Worm (Caenorhabditis elegans): ENCODE results near the gene D2096.13.

D2096.13 gene

DNA sequence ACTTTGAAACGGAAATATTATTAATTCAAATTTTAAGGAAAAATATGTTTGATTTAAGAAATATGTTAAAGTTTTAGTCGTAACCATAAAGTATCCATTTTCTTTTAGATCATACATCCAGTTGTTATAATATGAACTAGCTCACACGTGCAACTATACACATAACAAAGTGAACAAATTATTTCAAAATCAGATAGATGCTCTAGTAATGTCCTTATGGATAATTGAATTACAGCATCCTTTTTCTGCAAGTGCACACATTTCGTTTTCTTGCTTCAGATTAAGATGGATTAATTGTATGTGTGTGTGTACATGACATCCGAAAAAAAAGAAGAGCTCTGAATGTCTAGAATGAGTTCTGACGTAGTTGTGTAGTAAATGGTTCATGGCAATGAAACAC lies 27.3 kb upstream of the D2096.13 start:
- peak; percentile 45 for TF ChIP-seq unc-42 (tag; optimal IDR thresholded peaks at IDR 0.05)
- TF ChIP-seq pqm-1 (tag; optimal IDR thresholded peaks at IDR 0.05) = no peak

DNA sequence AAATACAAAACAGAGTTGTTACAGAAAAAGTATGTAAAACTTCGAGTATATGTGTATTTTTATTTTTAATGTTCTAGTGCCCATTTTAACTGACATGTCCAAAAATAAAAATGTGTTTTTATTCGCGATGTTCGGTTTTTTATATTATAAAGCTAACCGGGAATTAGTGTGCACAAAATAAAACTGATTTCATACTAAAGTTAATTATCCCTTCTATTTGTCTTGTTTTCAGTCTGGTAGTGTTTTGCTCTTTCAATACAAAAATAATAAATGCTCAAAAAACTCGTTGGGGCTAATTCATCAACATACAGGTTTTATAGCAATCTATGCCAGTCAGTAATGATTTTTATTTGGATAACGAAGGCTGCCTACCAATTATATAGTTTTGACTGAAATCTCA lies 26.3 kb upstream of the D2096.13 start:
- TF ChIP-seq unc-55 (GFP tag; optimal IDR thresholded peaks at IDR 0.05) (no peak), odd-2 (tag; optimal IDR thresholded peaks at IDR 0.05) (no peak), nhr-232 (tag; optimal IDR thresholded peaks at IDR 0.05) (no peak), ref-2 (tag; optimal IDR thresholded peaks at IDR 0.05) (no peak), fax-1 (tag; optimal IDR thresholded peaks at IDR 0.05) (no peak), ztf-16 (tag; optimal IDR thresholded peaks at IDR 0.05) (no peak), ceh-30 (tag; optimal IDR thresholded peaks at IDR 0.05) (no peak), che-1 (tag; optimal IDR thresholded peaks at IDR 0.05) (no peak), pax-1 (tag; optimal IDR thresholded peaks at IDR 0.05) (no peak), elt-4 (tag; optimal IDR thresholded peaks at IDR 0.05) (no peak), pqm-1 (tag; optimal IDR thresholded peaks at IDR 0.05) (no peak), fkh-10 (GFP tag; optimal IDR thresholded peaks at IDR 0.05) (no peak), unc-42 (tag; optimal IDR thresholded peaks at IDR 0.05) (no peak), pat-9 (tag; optimal IDR thresholded peaks at IDR 0.05) (no peak)

DNA sequence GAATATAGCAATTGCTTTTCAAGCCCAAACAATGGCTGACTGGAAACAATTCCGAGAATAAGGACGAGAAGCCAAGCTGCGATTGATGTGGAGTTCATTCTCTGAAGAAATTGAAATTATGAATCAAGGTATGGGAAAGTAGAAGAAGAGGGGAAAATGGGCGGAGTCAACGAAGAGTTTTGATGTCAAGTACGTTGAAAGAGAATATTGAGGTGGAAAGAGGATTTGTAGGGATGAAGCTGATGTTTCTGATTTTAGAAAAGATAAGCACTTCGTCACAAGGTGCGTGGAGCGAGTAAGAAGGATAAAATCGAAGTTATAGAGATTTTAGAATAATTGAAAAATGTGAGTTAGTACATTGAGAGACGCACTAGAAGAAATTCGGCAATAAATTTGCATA lies 24.3 kb upstream of the D2096.13 start, which contains the start of gene D2096.9:
Gene D2096.9, minus strand, starts transcription at position 101 of the 400 bp plus-strand sequence.
- no peak for TF ChIP-seq hlh-30 (tag; optimal IDR thresholded peaks at IDR 0.05; ENCODE audit: insufficient read depth)
- no peak for TF ChIP-seq madf-2 (tag; optimal IDR thresholded peaks at IDR 0.05)
- no peak for TF ChIP-seq nhr-11 (tag; optimal IDR thresholded peaks at IDR 0.05)
- no peak for TF ChIP-seq hlh-6 (tag; optimal IDR thresholded peaks at IDR 0.05)
- TF ChIP-seq pha-4 (tag; optimal IDR thresholded peaks at IDR 0.05) = no peak
- TF ChIP-seq tbx-2 (tag; optimal IDR thresholded peaks at IDR 0.05) = no peak
- no peak for TF ChIP-seq C08G9.2 (tag; optimal IDR thresholded peaks at IDR 0.05)
- TF ChIP-seq syd-9 (tag; optimal IDR thresholded peaks at IDR 0.05) = no peak
- TF ChIP-seq ceh-30 (tag; optimal IDR thresholded peaks at IDR 0.05) = no peak
- TF ChIP-seq fax-1 (tag; optimal IDR thresholded peaks at IDR 0.05) = no peak

DNA sequence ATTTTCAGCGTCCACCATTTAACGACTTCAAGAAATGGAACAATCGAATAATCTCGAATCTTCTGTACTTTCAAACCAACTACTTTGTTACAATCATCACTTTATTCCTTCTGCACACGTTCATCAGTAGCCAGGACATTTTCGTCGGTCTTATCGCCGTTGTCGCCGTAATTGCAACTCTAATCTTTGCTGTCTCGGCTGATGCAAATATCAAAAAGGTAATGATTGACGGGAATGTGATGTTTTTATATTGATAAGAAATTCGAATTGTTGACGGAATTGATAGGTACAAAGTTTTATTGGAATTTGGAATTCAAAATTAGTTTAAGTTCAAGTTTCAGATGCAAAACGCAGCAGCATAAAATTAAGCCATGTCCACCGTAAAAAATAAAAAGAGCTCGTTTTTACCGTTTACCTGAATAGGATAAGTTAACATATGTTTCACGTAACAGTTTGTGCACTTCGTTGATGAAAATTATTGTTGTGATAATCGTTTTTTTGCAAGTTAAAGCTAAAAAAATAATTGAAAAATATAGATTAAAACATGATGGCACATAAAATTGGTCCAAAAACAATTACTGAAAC lies 22.0 kb upstream of the D2096.13 start:
- TF ChIP-seq ceh-2 (tag; optimal IDR thresholded peaks at IDR 0.05) (no peak), elt-2 (tag; optimal IDR thresholded peaks at IDR 0.05) (peak; percentile 87)

DNA sequence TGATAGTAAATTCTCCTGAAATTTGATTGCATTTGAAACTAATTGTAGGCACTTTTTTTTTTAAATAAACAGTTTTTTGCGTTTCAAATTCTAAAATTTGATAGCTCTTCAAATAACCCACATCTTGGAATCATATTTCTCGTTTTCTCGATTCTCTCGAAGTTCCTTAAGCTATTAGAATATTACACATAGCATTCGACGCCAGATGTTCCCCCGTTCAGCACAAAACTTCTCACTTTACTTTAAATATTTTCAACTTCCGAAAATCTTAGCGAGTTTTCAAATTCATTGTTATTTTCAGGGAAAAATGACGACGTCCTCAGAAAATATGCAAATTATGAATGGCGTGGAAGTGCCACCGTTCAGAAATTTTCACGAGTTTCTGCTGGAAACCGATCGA lies 21.3 kb upstream of the D2096.13 start, which contains the start of gene praf-3:
Gene praf-3, plus strand, starts transcription at position 301 of the 400 bp plus-strand sequence.
- TF ChIP-seq npax-4 (tag; optimal IDR thresholded peaks at IDR 0.05) (no peak), madf-2 (tag; optimal IDR thresholded peaks at IDR 0.05) (no peak), ceh-34 (tag; optimal IDR thresholded peaks at IDR 0.05) (no peak), ztf-16 (tag; optimal IDR thresholded peaks at IDR 0.05) (no peak), ceh-2 (tag; optimal IDR thresholded peaks at IDR 0.05) (no peak), sox-2 (GFP tag; IDR thresholded peaks at IDR 0.05) (no peak), ceh-48 (tag; optimal IDR thresholded peaks at IDR 0.05) (no peak), sox-4 (tag; optimal IDR thresholded peaks at IDR 0.05) (no peak), pax-1 (tag; optimal IDR thresholded peaks at IDR 0.05) (no peak), pqm-1 (tag; optimal IDR thresholded peaks at IDR 0.05) (no peak), ceh-9 (tag; optimal IDR thresholded peaks at IDR 0.05) (no peak), hlh-30 (tag; optimal IDR thresholded peaks at IDR 0.05; ENCODE audit: insufficient read depth) (no peak), che-1 (tag; optimal IDR thresholded peaks at IDR 0.05) (no peak), pag-3 (tag; optimal IDR thresholded peaks at IDR 0.05; ENCODE audit: borderline replicate concordance) (no peak)

DNA sequence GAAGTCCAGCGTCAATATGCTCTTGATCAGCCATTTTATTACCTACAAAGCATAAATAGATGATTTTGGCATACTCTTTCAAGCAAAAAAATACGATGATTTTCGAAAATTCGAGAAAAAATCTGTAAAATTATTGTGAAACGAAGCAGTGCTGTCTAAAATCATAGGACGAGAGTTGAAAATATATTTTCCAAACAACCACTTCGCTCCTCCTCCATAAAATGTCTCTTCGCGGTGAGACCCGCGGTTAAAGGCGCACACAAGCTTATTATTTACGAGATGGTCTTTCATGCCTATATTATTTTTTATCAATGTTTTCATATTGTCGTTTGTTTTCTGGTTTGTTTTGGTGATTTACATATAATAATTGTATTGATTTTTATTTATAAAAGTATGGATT lies 20.9 kb upstream of the D2096.13 start, which contains the start of gene nap-1:
Gene nap-1, minus strand, starts transcription at position 42 of the 400 bp plus-strand sequence.
- no peak for TF ChIP-seq hlh-13 (GFP tag; optimal IDR thresholded peaks at IDR 0.05)
- peak; percentile 11 for TF ChIP-seq elt-2 (tag; optimal IDR thresholded peaks at IDR 0.05)
- TF ChIP-seq ceh-18 (tag; optimal IDR thresholded peaks at IDR 0.05) = no peak
- no peak for TF ChIP-seq madf-2 (tag; optimal IDR thresholded peaks at IDR 0.05)
- no peak for TF ChIP-seq ceh-22 (tag; optimal IDR thresholded peaks at IDR 0.05)
- no peak for TF ChIP-seq ets-4 (tag; optimal IDR thresholded peaks at IDR 0.05)
- peak; percentile 40 for TF ChIP-seq nfya-1 (tag; optimal IDR thresholded peaks at IDR 0.05)
- TF ChIP-seq F13H6.1 (tag; optimal IDR thresholded peaks at IDR 0.05) = no peak
- no peak for TF ChIP-seq mec-3 (tag; optimal IDR thresholded peaks at IDR 0.05; ENCODE audit: borderline replicate concordance)
- no peak for TF ChIP-seq pag-3 (tag; optimal IDR thresholded peaks at IDR 0.05; ENCODE audit: borderline replicate concordance)
- TF ChIP-seq ceh-30 (tag; optimal IDR thresholded peaks at IDR 0.05) = no peak
- no peak for TF ChIP-seq fax-1 (tag; optimal IDR thresholded peaks at IDR 0.05)

Measured in whole organism, late embryonic.